Worm (Caenorhabditis elegans) whole organism, L4 larva: ENCODE measurements around the gene F26F4.2.
A peak's percentile ranks its signal among the peaks of the same experiment; 100 is the strongest.

Experiments used
- R02D3.7 ChIP-seq: fragments of 150-350 bp; sonication (generic microtip); optimal IDR thresholded peaks from 3 replicates; lab custom pipeline; 2014; ENCODE audit warnings: missing biosample characterization, missing genetic modification characterization
- ZK546.5 ChIP-seq, 2 experiments: sonication (generic microtip); optimal IDR thresholded peaks; 2 replicates each; lab custom pipeline; 2017; ENCODE audit warnings: missing biosample characterization in 2 of 2, missing genetic modification characterization in 2 of 2
- ceh-20 ChIP-seq: fragments of 200-800 bp; sonication (Bioruptor generic); IDR thresholded peaks from 2 replicates; pipeline ENCODE4 v1.3.6; 2022; ENCODE audit warnings: missing genetic modification reagents, missing genetic modification characterization, missing compliant biosample characterization
- ceh-28 ChIP-seq: fragments of 150-350 bp; optimal IDR thresholded peaks from 2 replicates; lab custom pipeline; 2014; ENCODE audit warnings: missing biosample characterization, missing genetic modification reagents, missing genetic modification characterization
- ceh-62 ChIP-seq: sonication (generic microtip); optimal IDR thresholded peaks from 2 replicates; lab custom pipeline; 2017; ENCODE audit warnings: missing biosample characterization, missing genetic modification characterization
- cey-2 ChIP-seq: sonication (generic microtip); optimal IDR thresholded peaks from 3 replicates; lab custom pipeline; 2017; ENCODE audit warnings: missing genetic modification characterization, mild to moderate bottlenecking, missing compliant biosample characterization, antibody characterized with exemption, borderline replicate concordance; ENCODE audit not compliant: insufficient read depth
- ctbp-1 ChIP-seq: fragments of 200-800 bp; sonication (Bioruptor generic); IDR thresholded peaks from 2 replicates; pipeline ENCODE4 v1.3.6; 2022; ENCODE audit warnings: missing genetic modification reagents, missing genetic modification characterization, missing compliant biosample characterization
- daf-12 ChIP-seq: fragments of 150-350 bp; optimal IDR thresholded peaks from 2 replicates; lab custom pipeline; 2014; ENCODE audit warnings: missing biosample characterization, missing genetic modification reagents, missing genetic modification characterization
- daf-16 ChIP-seq, 3 experiments: sonication (generic microtip); optimal IDR thresholded peaks; 2 replicates each; lab custom pipeline; 2016 to 2017; ENCODE audit warnings: missing genetic modification characterization in 3 of 3, missing genetic modification reagents in 3 of 3, mild to moderate bottlenecking in 2 of 3, missing compliant biosample characterization in 2 of 3, missing biosample characterization in 1 of 3, moderate library complexity in 1 of 3
- daf-19 ChIP-seq: fragments of 200-800 bp; sonication (Bioruptor generic); conservative IDR thresholded peaks from 2 replicates; pipeline ENCODE4 v1.3.6; 2022; ENCODE audit warnings: missing genetic modification characterization, missing compliant biosample characterization
- daf-8 ChIP-seq: fragments of 200-800 bp; sonication (Bioruptor generic); IDR thresholded peaks from 2 replicates; pipeline ENCODE4 v1.3.6; 2022; ENCODE audit warnings: missing genetic modification characterization, missing compliant biosample characterization
- dmd-6 ChIP-seq: fragments of 200-800 bp; sonication (Bioruptor generic); IDR thresholded peaks from 2 replicates; pipeline ENCODE4 v1.3.6; 2022; ENCODE audit warnings: missing genetic modification reagents, missing genetic modification characterization, missing compliant biosample characterization
- dpl-1 ChIP-seq: fragments of 150-350 bp; optimal IDR thresholded peaks from 2 replicates; lab custom pipeline; 2014; ENCODE audit warnings: missing biosample characterization, missing genetic modification reagents, missing genetic modification characterization
- dve-1 ChIP-seq: sonication (generic microtip); optimal IDR thresholded peaks from 2 replicates; lab custom pipeline; 2017; ENCODE audit warnings: antibody characterized with exemption, mild to moderate bottlenecking, missing genetic modification characterization, missing compliant biosample characterization; ENCODE audit not compliant: insufficient read depth
- gei-8 ChIP-seq: fragments of 200-800 bp; sonication (Bioruptor generic); optimal IDR thresholded peaks from 2 replicates; lab custom pipeline; 2018; ENCODE audit warnings: mild to moderate bottlenecking, missing genetic modification characterization, missing compliant biosample characterization
- hif-1 ChIP-seq, 2 experiments: sonication (generic microtip); optimal IDR thresholded peaks; 2 replicates each; lab custom pipeline; 2016 to 2017; ENCODE audit warnings: missing compliant biosample characterization in 2 of 2, missing genetic modification characterization in 2 of 2, missing genetic modification reagents in 2 of 2, missing genotype in 2 of 2, mild to moderate bottlenecking in 1 of 2
- hlh-11 ChIP-seq: fragments of 200-800 bp; sonication (Bioruptor generic); optimal IDR thresholded peaks from 2 replicates; lab custom pipeline; 2018; ENCODE audit warnings: mild to moderate bottlenecking, missing genetic modification characterization, missing compliant biosample characterization
- hmg-1.1 ChIP-seq: fragments of 200-800 bp; sonication (Bioruptor generic); IDR thresholded peaks from 2 replicates; pipeline ENCODE4 v1.3.6; 2022; ENCODE audit warnings: missing genetic modification reagents, missing genetic modification characterization, missing compliant biosample characterization
- lin-38 ChIP-seq: fragments of 200-800 bp; sonication (Bioruptor generic); IDR thresholded peaks from 2 replicates; pipeline ENCODE4 v1.3.6; 2022; ENCODE audit warnings: missing genetic modification reagents, missing genetic modification characterization, missing compliant biosample characterization
- madf-9 ChIP-seq: fragments of 200-800 bp; sonication (Bioruptor generic); conservative IDR thresholded peaks from 2 replicates; pipeline ENCODE4 v1.3.6; 2022; ENCODE audit warnings: missing genetic modification reagents, missing genetic modification characterization, missing compliant biosample characterization
- mdt-29 ChIP-seq: fragments of 200-800 bp; sonication (Bioruptor generic); IDR thresholded peaks from 2 replicates; pipeline ENCODE4 v1.3.6; 2022; ENCODE audit warnings: missing genetic modification reagents, missing genetic modification characterization, missing compliant biosample characterization
- mep-1 ChIP-seq: fragments of 150-350 bp; sonication (generic microtip); optimal IDR thresholded peaks from 3 replicates; lab custom pipeline; 2014; ENCODE audit warnings: missing biosample characterization, missing genetic modification characterization
- mxl-2 ChIP-seq: fragments of 200-800 bp; sonication (Bioruptor generic); conservative IDR thresholded peaks from 2 replicates; pipeline ENCODE4 v1.3.6; 2022; ENCODE audit warnings: missing genetic modification reagents, missing genetic modification characterization, missing compliant biosample characterization
- nhr-28 ChIP-seq: fragments of 150-350 bp; optimal IDR thresholded peaks from 2 replicates; lab custom pipeline; 2014; ENCODE audit warnings: missing biosample characterization, missing genetic modification characterization
- nhr-41 ChIP-seq: fragments of 200-800 bp; sonication (Bioruptor generic); IDR thresholded peaks from 2 replicates; pipeline ENCODE4 v1.3.6; 2022; ENCODE audit warnings: missing genetic modification reagents, missing genetic modification characterization, missing compliant biosample characterization
- nhr-42 ChIP-seq: fragments of 200-800 bp; sonication (Bioruptor generic); IDR thresholded peaks from 2 replicates; pipeline ENCODE4 v1.3.6; 2022; ENCODE audit warnings: missing genetic modification characterization, missing compliant biosample characterization
- nhr-48 ChIP-seq: sonication (generic microtip); optimal IDR thresholded peaks from 2 replicates; lab custom pipeline; 2016; ENCODE audit warnings: mild to moderate bottlenecking, missing genetic modification characterization, missing compliant biosample characterization
- pqm-1 ChIP-seq: sonication (generic microtip); optimal IDR thresholded peaks from 2 replicates; lab custom pipeline; 2017; ENCODE audit warnings: missing biosample characterization, missing genetic modification characterization
- skn-1 ChIP-seq: fragments of 150-350 bp; optimal IDR thresholded peaks from 2 replicates; lab custom pipeline; 2014; ENCODE audit warnings: missing biosample characterization, missing genetic modification characterization
- snpc-4 ChIP-seq: fragments of 150-350 bp; optimal IDR thresholded peaks from 2 replicates; lab custom pipeline; 2014; ENCODE audit warnings: missing biosample characterization, missing genetic modification characterization
- spr-1 ChIP-seq: sonication (generic microtip); optimal IDR thresholded peaks from 2 replicates; lab custom pipeline; 2016; ENCODE audit warnings: mild to moderate bottlenecking, missing genetic modification characterization, missing compliant biosample characterization
- spr-3 ChIP-seq: fragments of 200-800 bp; sonication (Bioruptor generic); optimal IDR thresholded peaks from 2 replicates; lab custom pipeline; 2018; ENCODE audit warnings: mild to moderate bottlenecking, missing genetic modification characterization, missing compliant biosample characterization
- unc-39 ChIP-seq: sonication (generic microtip); optimal IDR thresholded peaks from 2 replicates; lab custom pipeline; 2017; ENCODE audit warnings: missing biosample characterization, missing genetic modification characterization
- vab-7 ChIP-seq: fragments of 200-800 bp; sonication (Bioruptor generic); IDR thresholded peaks from 2 replicates; pipeline ENCODE4 v1.3.6; 2022; ENCODE audit warnings: missing genetic modification reagents, missing genetic modification characterization, missing compliant biosample characterization
- ztf-7 ChIP-seq: fragments of 150-350 bp; optimal IDR thresholded peaks from 2 replicates; lab custom pipeline; 2014; ENCODE audit warnings: missing biosample characterization, missing genetic modification characterization

The F26F4.2 gene

DNA sequence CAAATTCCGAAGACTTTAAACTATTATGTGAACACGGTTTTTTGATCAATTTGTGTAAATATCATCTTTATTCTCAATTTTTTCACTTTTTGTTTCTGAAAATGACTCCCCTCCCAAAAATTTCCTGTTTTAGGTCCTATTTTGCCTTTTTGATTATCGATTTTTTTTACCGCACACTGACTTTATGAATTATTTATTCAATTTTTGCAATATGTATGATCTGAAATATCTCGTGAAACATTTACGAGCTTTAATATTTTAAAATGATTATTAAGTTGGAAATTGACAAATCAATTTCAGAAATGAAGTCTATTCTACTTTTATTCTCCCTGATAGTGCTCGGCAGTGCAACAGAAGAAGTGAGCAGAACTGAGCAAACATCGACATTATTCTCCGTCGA, 31.6 kb upstream of the F26F4.2 start, which contains the start of gene C35D10.1:
TSS of gene C35D10.1 (plus strand) at position 301 of the 400 bp plus-strand sequence.
- TF ChIP-seq ceh-28 (tag; lab: Kevin White, UChicago) (peak; percentile 38), lin-38 (GFP tag; lab: Robert Waterston, UW) (peak; percentile 62), ZK546.5 (tag; optimal IDR thresholded peaks at IDR 0.05; lab: Kevin White, UChicago) (no peak)
- TF ChIP-seq, all 104 proteins: peak for 2

DNA sequence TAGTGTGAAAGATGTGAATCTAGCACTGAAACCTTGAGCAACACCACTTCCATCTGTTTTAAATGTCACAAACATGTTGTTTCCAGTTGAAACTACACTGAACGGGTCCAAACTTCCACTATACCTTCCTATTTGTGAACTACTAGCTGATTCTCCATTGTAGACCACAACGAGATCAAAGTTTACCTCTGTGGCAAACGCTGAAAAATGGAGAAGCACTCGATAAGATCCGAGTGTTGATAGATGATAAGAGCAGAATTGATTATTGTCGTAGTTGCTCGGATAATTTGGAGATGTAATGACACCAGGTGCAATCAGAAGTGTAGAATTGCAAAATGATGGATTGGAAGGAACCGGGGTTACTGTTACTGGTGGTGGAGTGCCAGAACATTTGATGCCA, 29.1 kb upstream of the F26F4.2 start:
- no peak for TF ChIP-seq dpl-1 (GFP tag; lab: Kevin White, UChicago)
- TF ChIP-seq madf-9 (GFP tag; lab: Robert Waterston, UW) = no peak
- no peak for TF ChIP-seq vab-7 (GFP tag; lab: Robert Waterston, UW)
- TF ChIP-seq ceh-20 (GFP tag; lab: Robert Waterston, UW) = no peak
- no peak for TF ChIP-seq spr-3 (GFP tag; lab: Kevin White, UChicago)
- TF ChIP-seq mep-1 (tag; lab: Kevin White, UChicago) = no peak
- no peak for TF ChIP-seq daf-16 (GFP tag; optimal IDR thresholded peaks at IDR 0.05; lab: Kevin White, UChicago)
- peak; percentile 22 for TF ChIP-seq daf-16 (tag; optimal IDR thresholded peaks at IDR 0.05; lab: Kevin White, UChicago)
- no peak for TF ChIP-seq mxl-2 (GFP tag; lab: Robert Waterston, UW)
- no peak for TF ChIP-seq gei-8
- TF ChIP-seq dmd-6 (GFP tag; lab: Robert Waterston, UW) = 0 out of 2 replicates have a peak, but pooled peaks have one; percentile 17
- TF ChIP-seq nhr-48 (tag; lab: Kevin White, UChicago) = no peak
- TF ChIP-seq hlh-11 (tag; lab: Kevin White, UChicago) = peak; percentile 12
- TF ChIP-seq nhr-28 = peak; percentile 11
- TF ChIP-seq hif-1 (tag; optimal IDR thresholded peaks at IDR 0.05; lab: Kevin White, UChicago) = no peak
- no peak for TF ChIP-seq ctbp-1
- peak; percentile 38 for TF ChIP-seq pqm-1
- TF ChIP-seq unc-39 (tag; lab: Kevin White, UChicago) = no peak
- TF ChIP-seq R02D3.7 (tag; lab: Kevin White, UChicago) = no peak

DNA sequence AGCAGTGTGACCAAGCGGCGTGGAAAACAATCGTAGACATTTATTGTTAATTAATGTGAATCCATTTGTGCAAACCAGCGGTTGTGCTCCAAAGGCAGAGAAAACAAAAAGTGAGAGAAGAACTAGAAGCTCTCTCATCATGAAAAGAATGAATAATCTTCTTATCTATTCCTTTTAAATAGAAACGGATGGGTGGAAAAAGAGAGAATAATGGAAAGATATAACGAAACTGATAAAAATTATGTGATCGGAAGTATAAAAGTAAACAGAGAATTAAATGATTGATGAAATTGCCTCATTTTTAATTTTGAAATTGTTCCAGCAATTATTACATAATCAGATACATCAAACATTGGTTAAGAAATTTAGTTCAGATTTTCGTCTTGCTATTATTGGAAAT, 27.6 kb upstream of the F26F4.2 start, which contains the start of gene clec-5:
TSS of gene clec-5 (minus strand) at position 178 of the 400 bp plus-strand sequence.
- no peak for TF ChIP-seq daf-16 (GFP tag; optimal IDR thresholded peaks at IDR 0.05; lab: Kevin White, UChicago)
- peak; percentile 17 for TF ChIP-seq daf-16 (tag; optimal IDR thresholded peaks at IDR 0.05; lab: Kevin White, UChicago)
- no peak for TF ChIP-seq mdt-29 (GFP tag; lab: Robert Waterston, UW)
- no peak for TF ChIP-seq nhr-41
- no peak for TF ChIP-seq spr-3 (GFP tag; lab: Kevin White, UChicago)
- TF ChIP-seq spr-1 (tag; lab: Kevin White, UChicago) = no peak
- TF ChIP-seq pqm-1 = peak; percentile 56
- TF ChIP-seq dve-1 = peak; percentile 13

DNA sequence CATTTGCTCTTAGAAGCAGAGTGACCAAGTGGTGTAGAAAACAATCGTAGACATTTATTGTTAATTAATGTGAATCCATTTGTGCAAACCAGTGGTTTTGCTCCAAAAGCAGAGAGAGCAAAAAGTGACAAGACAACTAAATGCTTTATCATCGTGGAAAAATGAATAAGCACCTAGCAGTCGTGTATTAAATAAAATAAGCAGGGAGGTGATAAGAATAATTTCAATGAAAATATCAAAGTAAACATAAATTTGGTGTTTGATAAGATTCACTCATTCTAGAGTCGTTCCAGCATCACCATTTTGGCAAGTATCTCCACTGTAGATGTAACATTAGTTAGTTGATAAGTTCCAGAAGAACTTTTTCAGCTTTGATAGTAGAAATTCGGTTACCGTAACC, 23.8 kb upstream of the F26F4.2 start, which contains the start of gene clec-6:
TSS of gene clec-6 (minus strand) at position 154 of the 400 bp plus-strand sequence.
- TF ChIP-seq nhr-42 = no peak
- TF ChIP-seq hif-1 (tag; optimal IDR thresholded peaks at IDR 0.05; lab: Kevin White, UChicago) = no peak
- TF ChIP-seq skn-1 = no peak
- peak; percentile 36; the same call in 1 of the 2 replicates for TF ChIP-seq dmd-6 (GFP tag; lab: Robert Waterston, UW)
- no peak for TF ChIP-seq vab-7 (GFP tag; lab: Robert Waterston, UW)
- TF ChIP-seq nhr-28 = peak; percentile 8
- no peak for TF ChIP-seq ztf-7 (tag; lab: Kevin White, UChicago)
- TF ChIP-seq dve-1 = no peak
- no peak for TF ChIP-seq mep-1 (tag; lab: Kevin White, UChicago)
- TF ChIP-seq ceh-62 (tag; lab: Kevin White, UChicago) = no peak
- TF ChIP-seq lin-38 (GFP tag; lab: Robert Waterston, UW) = no peak
- no peak for TF ChIP-seq cey-2
- no peak for TF ChIP-seq hmg-1.1 (GFP tag; lab: Robert Waterston, UW)
- TF ChIP-seq daf-19 (GFP tag; lab: Robert Waterston, UW) = no peak
- TF ChIP-seq snpc-4 (tag; lab: Kevin White, UChicago) = no peak
- no peak for TF ChIP-seq daf-8 (GFP tag; lab: Robert Waterston, UW)
- TF ChIP-seq daf-16 (GFP tag; optimal IDR thresholded peaks at IDR 0.05; lab: Kevin White, UChicago) = no peak
- TF ChIP-seq daf-16 (tag; optimal IDR thresholded peaks at IDR 0.05; lab: Kevin White, UChicago) = peak; percentile 42
- no peak for TF ChIP-seq daf-12 (tag; lab: Kevin White, UChicago)
- no peak for TF ChIP-seq ZK546.5 (tag; optimal IDR thresholded peaks at IDR 0.05; lab: Kevin White, UChicago)
- TF ChIP-seq dpl-1 (GFP tag; lab: Kevin White, UChicago) = no peak
- TF ChIP-seq ceh-28 (tag; lab: Kevin White, UChicago) = no peak
- TF ChIP-seq, all 104 proteins: peak for 3
